Worm (Caenorhabditis elegans) whole organism, L3 larva: ENCODE measurements around the gene madf-1.

ENCODE experiments used
- aly-2 ChIP-seq: fragments of 150-350 bp; optimal IDR thresholded peaks from 2 replicates; lab custom pipeline; 2014; ENCODE audit warnings: missing biosample characterization, missing genetic modification characterization
- eor-1 ChIP-seq, 2 experiments: fragments of 150-350 bp; optimal IDR thresholded peaks; 2 replicates each; lab custom pipeline; 2014 to 2018; ENCODE audit warnings: missing biosample characterization in 2 of 2, missing genetic modification characterization in 2 of 2
- fkh-10 ChIP-seq: sonication (generic microtip); optimal IDR thresholded peaks from 2 replicates; lab custom pipeline; 2017; ENCODE audit warnings: missing biosample characterization, missing genetic modification reagents, missing genetic modification characterization
- nhr-12 ChIP-seq: fragments of 150-350 bp; optimal IDR thresholded peaks from 2 replicates; lab custom pipeline; 2014; ENCODE audit warnings: missing biosample characterization, missing genetic modification characterization
- skn-1 ChIP-seq: fragments of 150-350 bp; optimal IDR thresholded peaks from 2 replicates; lab custom pipeline; 2014; ENCODE audit warnings: missing biosample characterization, missing genetic modification characterization
- unc-62 ChIP-seq: fragments of 150-350 bp; sonication (generic microtip); optimal IDR thresholded peaks from 4 replicates; lab custom pipeline; 2014; ENCODE audit warnings: missing biosample characterization, missing genetic modification reagents, missing genetic modification characterization
- zag-1 ChIP-seq: fragments of 150-350 bp; optimal IDR thresholded peaks from 2 replicates; lab custom pipeline; 2014; ENCODE audit warnings: missing biosample characterization, missing genetic modification characterization

DNA sequence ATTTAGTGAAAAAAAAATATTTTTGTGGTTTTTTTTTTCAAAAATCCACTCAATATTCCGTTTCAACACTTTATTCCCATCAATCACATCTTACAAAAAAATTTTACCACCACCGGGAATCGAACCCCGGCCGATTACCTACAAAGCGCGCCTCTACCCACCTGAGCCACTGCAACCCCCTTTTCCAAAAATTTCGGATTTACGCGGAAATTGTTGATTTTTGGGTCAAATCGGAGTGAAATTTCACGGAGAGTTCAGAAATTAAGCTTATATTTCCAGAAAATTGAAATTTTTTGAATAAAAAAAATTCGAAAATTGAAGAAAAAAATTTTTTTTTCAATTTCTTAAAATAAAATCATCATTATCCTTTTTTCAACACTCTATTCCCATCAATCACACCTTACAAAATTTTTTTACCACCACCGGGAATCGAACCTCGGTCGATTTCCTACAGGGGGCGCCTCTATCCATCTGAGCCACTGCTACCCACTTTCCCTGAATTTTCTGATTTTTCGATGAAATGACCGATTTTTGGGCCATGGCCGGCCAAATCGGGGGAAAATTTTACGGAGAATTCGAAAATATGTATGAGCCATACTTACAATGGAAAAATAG, 41.6 kb upstream of the madf-1 start:
- TF ChIP-seq fkh-10 (GFP tag; lab: Kevin White, UChicago) (no peak), nhr-12 (tag; lab: Kevin White, UChicago) (no peak), unc-62 (GFP tag; lab: Kevin White, UChicago) (no peak), aly-2 (tag; lab: Kevin White, UChicago) (no peak), eor-1 (tag; optimal IDR thresholded peaks at IDR 0.05; lab: Kevin White, UChicago) (no peak), skn-1 (no peak), zag-1 (tag; lab: Kevin White, UChicago) (no peak)
